Worm (Caenorhabditis elegans) whole organism, early embryonic: ENCODE data around the gene cyy-1.
A peak's percentile ranks its signal among the peaks of the same experiment; 100 is the strongest.

Source experiments
- B0310.2 ChIP-seq: sonication (generic microtip); optimal IDR thresholded peaks from 2 replicates; lab custom pipeline; 2016; ENCODE audit warnings: mild to moderate bottlenecking, missing genetic modification characterization, missing compliant biosample characterization
- F13C5.2 ChIP-seq: sonication (generic microtip); optimal IDR thresholded peaks from 2 replicates; lab custom pipeline; 2017; ENCODE audit warnings: mild to moderate bottlenecking, missing genetic modification characterization, inconsistent platforms, missing compliant biosample characterization
- aly-1 ChIP-seq: sonication (generic microtip); optimal IDR thresholded peaks from 2 replicates; lab custom pipeline; 2016; ENCODE audit warnings: missing genetic modification characterization, missing compliant biosample characterization
- ama-1 ChIP-seq: fragments of 150-350 bp; optimal IDR thresholded peaks from 2 replicates; lab custom pipeline; 2014
- ceh-13 ChIP-seq: fragments of 200-800 bp; sonication (Bioruptor generic); optimal IDR thresholded peaks from 2 replicates; lab custom pipeline; 2018; ENCODE audit warnings: mild to moderate bottlenecking, missing genetic modification characterization, missing compliant biosample characterization
- ceh-36 ChIP-seq: sonication (generic microtip); optimal IDR thresholded peaks from 2 replicates; lab custom pipeline; 2016; ENCODE audit warnings: missing genetic modification characterization, inconsistent platforms, missing compliant biosample characterization
- ets-7 ChIP-seq: sonication (generic microtip); optimal IDR thresholded peaks from 2 replicates; lab custom pipeline; 2016; ENCODE audit warnings: missing genotype, missing genetic modification characterization, missing compliant biosample characterization
- flt-1 ChIP-seq: fragments of 200-800 bp; sonication (Bioruptor generic); IDR thresholded peaks from 2 replicates; pipeline ENCODE4 v1.3.6; 2022; ENCODE audit warnings: missing genetic modification characterization, missing compliant biosample characterization
- hmbx-1 ChIP-seq: sonication (generic microtip); optimal IDR thresholded peaks from 2 replicates; lab custom pipeline; 2016; ENCODE audit warnings: mild to moderate bottlenecking, missing genetic modification characterization, missing compliant biosample characterization
- hmg-4 ChIP-seq: fragments of 200-800 bp; sonication (Bioruptor generic); optimal IDR thresholded peaks from 2 replicates; lab custom pipeline; 2018; ENCODE audit warnings: mild to moderate bottlenecking, missing genetic modification characterization, missing compliant biosample characterization
- hnd-1 ChIP-seq: sonication (generic microtip); optimal IDR thresholded peaks from 2 replicates; lab custom pipeline; 2016; ENCODE audit warnings: missing genetic modification characterization, missing compliant biosample characterization
- pes-1 ChIP-seq: fragments of 200-800 bp; sonication (Bioruptor generic); IDR thresholded peaks from 2 replicates; pipeline ENCODE4 v1.3.6; 2022; ENCODE audit warnings: missing genetic modification reagents, missing genetic modification characterization, missing compliant biosample characterization
- scrt-1 ChIP-seq: fragments of 200-800 bp; sonication (Bioruptor generic); IDR thresholded peaks from 2 replicates; pipeline ENCODE4 v1.3.6; 2022; ENCODE audit warnings: missing genetic modification characterization, missing compliant biosample characterization
- sea-1 ChIP-seq: fragments of 200-800 bp; sonication (Bioruptor generic); conservative IDR thresholded peaks from 2 replicates; pipeline ENCODE4 v1.3.6; 2022; ENCODE audit warnings: missing genetic modification characterization, missing compliant biosample characterization
- tbx-11 ChIP-seq: fragments of 200-800 bp; sonication (Bioruptor generic); IDR thresholded peaks from 2 replicates; pipeline ENCODE4 v1.3.6; 2022; ENCODE audit warnings: missing genetic modification characterization, missing compliant biosample characterization
- tbx-37 ChIP-seq: fragments of 200-800 bp; sonication (Bioruptor generic); conservative IDR thresholded peaks from 2 replicates; pipeline ENCODE4 v1.3.6; 2022; ENCODE audit warnings: missing genetic modification reagents, missing genetic modification characterization, missing compliant biosample characterization
- tra-4 ChIP-seq: sonication (generic microtip); optimal IDR thresholded peaks from 2 replicates; lab custom pipeline; 2017; ENCODE audit warnings: missing genetic modification characterization, missing compliant biosample characterization

Gene cyy-1

ce11 chrIII:8417968-8418267, 12.2 kb downstream of the cyy-1 start, which contains the start of gene sor-1:
Gene sor-1 (plus strand): TSS chrIII:8418168.
- TF ChIP-seq hmbx-1 (tag; lab: Kevin White, UChicago) (no peak), tra-4 (tag; lab: Kevin White, UChicago) (no peak), tbx-11 (no peak), flt-1 (GFP tag; lab: Robert Waterston, UW) (no peak), hmg-4 (GFP tag; lab: Kevin White, UChicago) (no peak), F13C5.2 (tag; lab: Kevin White, UChicago) (no peak), pes-1 (GFP tag; lab: Robert Waterston, UW) (no peak), ama-1 (lab: Kevin White, UChicago) (no peak)

DNA sequence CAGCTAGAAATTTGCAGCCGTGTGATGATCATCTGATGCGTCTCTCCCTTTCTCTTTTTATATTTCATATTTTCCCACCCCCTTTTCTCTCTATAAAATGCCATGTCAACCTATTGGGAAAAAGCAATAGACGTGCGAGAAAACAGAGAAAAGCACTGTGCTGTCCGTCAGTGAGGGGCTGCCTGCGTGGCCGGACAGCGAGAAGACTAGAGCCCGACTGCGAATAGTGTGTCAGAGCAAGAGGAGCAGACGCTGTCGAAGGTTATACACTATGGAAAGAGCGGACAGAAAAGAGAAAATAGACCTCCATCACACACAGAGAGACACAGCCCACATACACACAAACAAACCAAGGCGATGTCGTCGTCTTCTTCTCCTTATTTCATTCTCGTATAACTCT, 19.4 kb downstream of the cyy-1 start:
- no peak for TF ChIP-seq tbx-37
- no peak for TF ChIP-seq ceh-13 (GFP tag; lab: Kevin White, UChicago)
- TF ChIP-seq hnd-1 (tag; lab: Kevin White, UChicago) = no peak
- TF ChIP-seq pes-1 (GFP tag; lab: Robert Waterston, UW) = no peak
- TF ChIP-seq ama-1 (lab: Kevin White, UChicago) = no peak
- no peak for TF ChIP-seq hmbx-1 (tag; lab: Kevin White, UChicago)
- TF ChIP-seq sea-1 (GFP tag; lab: Robert Waterston, UW) = no peak
- peak; percentile 58 for TF ChIP-seq F13C5.2 (tag; lab: Kevin White, UChicago)
- TF ChIP-seq aly-1 (tag; lab: Kevin White, UChicago) = no peak
- TF ChIP-seq ets-7 (tag; lab: Kevin White, UChicago) = no peak
- no peak for TF ChIP-seq flt-1 (GFP tag; lab: Robert Waterston, UW)
- TF ChIP-seq scrt-1 (GFP tag; lab: Robert Waterston, UW) = no peak
- TF ChIP-seq ceh-36 (tag; lab: Kevin White, UChicago) = no peak
- TF ChIP-seq B0310.2 = no peak
- peak; percentile 83 for TF ChIP-seq hmg-4 (GFP tag; lab: Kevin White, UChicago)
- no peak for TF ChIP-seq tbx-11

- TF ChIP-seq B0310.2 = no peak
- TF ChIP-seq hmg-4 (GFP tag; lab: Kevin White, UChicago) = no peak
Observed at ce11 chrIII:8426271-8426670, 20.6 kb downstream of the cyy-1 start, which contains the start of gene cec-1. Gene cec-1 (plus strand): TSS chrIII:8426333.

DNA sequence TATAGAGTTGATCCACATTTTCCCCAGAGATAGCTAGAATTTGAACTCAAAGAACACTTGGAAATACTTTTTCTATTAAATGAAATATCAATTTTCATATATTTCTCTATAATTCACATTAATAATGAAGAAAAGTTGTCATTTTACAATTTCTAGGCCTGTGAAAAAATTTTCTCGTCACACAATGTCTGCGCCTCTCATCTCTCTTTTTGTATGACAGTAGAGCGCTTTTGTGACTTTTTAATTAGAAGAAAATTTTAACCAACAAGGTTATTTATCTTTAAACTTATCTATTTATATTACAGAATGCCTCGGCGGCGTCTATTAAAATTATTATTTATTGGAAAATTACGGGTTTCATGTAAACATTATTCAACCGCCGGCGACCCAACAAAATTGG, 23.4 kb downstream of the cyy-1 start, which contains the start of gene ZK1236.1:
ZK1236.1 (plus strand) TSS at position 263 of the 400 bp plus-strand sequence.
- TF ChIP-seq hmbx-1 (tag; lab: Kevin White, UChicago) (no peak), sea-1 (GFP tag; lab: Robert Waterston, UW) (no peak), hmg-4 (GFP tag; lab: Kevin White, UChicago) (no peak), flt-1 (GFP tag; lab: Robert Waterston, UW) (no peak), tbx-11 (no peak), hnd-1 (tag; lab: Kevin White, UChicago) (no peak), ets-7 (tag; lab: Kevin White, UChicago) (no peak), F13C5.2 (tag; lab: Kevin White, UChicago) (no peak), B0310.2 (no peak), ceh-36 (tag; lab: Kevin White, UChicago) (no peak), ama-1 (lab: Kevin White, UChicago) (no peak), ceh-13 (GFP tag; lab: Kevin White, UChicago) (no peak)

- TF ChIP-seq ama-1 (lab: Kevin White, UChicago) = no peak
Observed at ce11 chrIII:8429497-8429896, 23.8 kb downstream of the cyy-1 start.

ce11 chrIII:8432143-8432542, 26.5 kb downstream of the cyy-1 start, which contains the start of gene ZK1236.5:
Gene ZK1236.5 (minus strand): TSS chrIII:8432214.
- TF ChIP-seq B0310.2 (no peak), tra-4 (tag; lab: Kevin White, UChicago) (no peak), pes-1 (GFP tag; lab: Robert Waterston, UW) (no peak), tbx-11 (no peak), hnd-1 (tag; lab: Kevin White, UChicago) (no peak), F13C5.2 (tag; lab: Kevin White, UChicago) (no peak), scrt-1 (GFP tag; lab: Robert Waterston, UW) (no peak), hmg-4 (GFP tag; lab: Kevin White, UChicago) (no peak), hmbx-1 (tag; lab: Kevin White, UChicago) (no peak)

ce11 chrIII:8435074-8435473, 29.4 kb downstream of the cyy-1 start, which contains the start of gene ZK1236.9:
Gene ZK1236.9 (minus strand): TSS chrIII:8435174.
- no peak for TF ChIP-seq hnd-1 (tag; lab: Kevin White, UChicago)
- no peak for TF ChIP-seq ceh-36 (tag; lab: Kevin White, UChicago)
- TF ChIP-seq F13C5.2 (tag; lab: Kevin White, UChicago) = no peak
- no peak for TF ChIP-seq hmbx-1 (tag; lab: Kevin White, UChicago)

DNA sequence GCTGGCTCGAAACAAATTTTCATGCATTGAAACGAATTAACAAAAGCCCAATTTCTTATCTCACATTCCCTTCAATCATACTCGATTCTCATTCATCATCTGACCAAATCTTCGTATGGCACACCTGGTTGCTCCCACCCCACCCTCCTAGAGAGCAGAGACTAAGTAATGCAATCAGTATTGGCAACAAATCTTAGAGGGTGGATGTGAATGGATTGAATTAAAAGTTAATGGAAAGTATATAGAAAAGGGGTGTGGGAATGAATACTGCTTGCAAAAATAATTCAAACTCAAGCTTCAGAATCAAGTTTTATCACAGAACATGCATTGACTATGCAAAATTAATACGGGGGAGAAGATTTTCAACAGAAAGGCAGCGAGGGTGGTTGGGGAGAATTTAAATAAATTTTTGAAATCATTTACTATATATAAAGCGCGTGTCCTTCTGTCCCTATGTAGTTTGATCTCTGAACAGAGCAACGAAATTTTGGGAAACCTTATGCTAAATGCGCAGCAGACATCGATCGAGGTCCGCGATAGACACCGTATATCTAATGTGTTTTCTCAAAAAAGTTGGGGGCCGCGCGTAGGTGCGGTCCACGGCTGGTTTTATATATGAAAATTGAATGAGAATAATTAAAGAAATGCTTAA, 32.2 kb downstream of the cyy-1 start:
- TF ChIP-seq F13C5.2 (tag; lab: Kevin White, UChicago) = no peak
- no peak for TF ChIP-seq tbx-11
- TF ChIP-seq tbx-37 = no peak
- TF ChIP-seq scrt-1 (GFP tag; lab: Robert Waterston, UW) = no peak
- no peak for TF ChIP-seq ama-1 (lab: Kevin White, UChicago)
- TF ChIP-seq pes-1 (GFP tag; lab: Robert Waterston, UW) = no peak
- TF ChIP-seq hmg-4 (GFP tag; lab: Kevin White, UChicago) = no peak
- TF ChIP-seq hnd-1 (tag; lab: Kevin White, UChicago) = no peak
- TF ChIP-seq ceh-13 (GFP tag; lab: Kevin White, UChicago) = no peak
- no peak for TF ChIP-seq ceh-36 (tag; lab: Kevin White, UChicago)
- no peak for TF ChIP-seq hmbx-1 (tag; lab: Kevin White, UChicago)
- TF ChIP-seq aly-1 (tag; lab: Kevin White, UChicago) = no peak
- no peak for TF ChIP-seq ets-7 (tag; lab: Kevin White, UChicago)
